Worm (Caenorhabditis elegans) whole organism, late embryonic: ENCODE data around the gene sprr-2.

Experiments
- C08G9.2 ChIP-seq: sonication (generic microtip); optimal IDR thresholded peaks from 2 replicates; lab custom pipeline; 2016; ENCODE audit warnings: mild to moderate bottlenecking, missing genetic modification characterization, moderate library complexity, missing compliant biosample characterization
- F13H6.1 ChIP-seq: sonication (generic microtip); optimal IDR thresholded peaks from 2 replicates; lab custom pipeline; 2016; ENCODE audit warnings: missing genetic modification characterization, missing compliant biosample characterization
- K09A11.1 ChIP-seq: sonication (generic microtip); optimal IDR thresholded peaks from 2 replicates; lab custom pipeline; 2017; ENCODE audit warnings: antibody characterized with exemption, mild to moderate bottlenecking, missing genetic modification characterization, missing compliant biosample characterization; ENCODE audit not compliant: insufficient read depth
- ama-1 ChIP-seq: fragments of 150-350 bp; optimal IDR thresholded peaks from 2 replicates; lab custom pipeline; 2014
- ceh-18 ChIP-seq: sonication (generic microtip); optimal IDR thresholded peaks from 2 replicates; lab custom pipeline; 2016; ENCODE audit warnings: missing genetic modification characterization, missing compliant biosample characterization
- ceh-19 ChIP-seq: fragments of 200-800 bp; sonication (Bioruptor generic); optimal IDR thresholded peaks from 2 replicates; lab custom pipeline; 2018; ENCODE audit warnings: mild to moderate bottlenecking, missing genetic modification characterization, missing compliant biosample characterization
- ceh-2 ChIP-seq: sonication (generic microtip); optimal IDR thresholded peaks from 2 replicates; lab custom pipeline; 2016; ENCODE audit warnings: missing genotype, missing genetic modification characterization, missing compliant biosample characterization
- ceh-24 ChIP-seq: sonication (generic microtip); optimal IDR thresholded peaks from 2 replicates; lab custom pipeline; 2016; ENCODE audit warnings: mild to moderate bottlenecking, missing genetic modification characterization, missing compliant biosample characterization
- ceh-30 ChIP-seq: fragments of 150-350 bp; optimal IDR thresholded peaks from 2 replicates; lab custom pipeline; 2014; ENCODE audit warnings: missing biosample characterization, missing genetic modification characterization
- ceh-31 ChIP-seq: sonication (generic microtip); optimal IDR thresholded peaks from 2 replicates; lab custom pipeline; 2016; ENCODE audit warnings: missing genetic modification characterization, missing compliant biosample characterization
- ceh-34 ChIP-seq: sonication (generic microtip); optimal IDR thresholded peaks from 2 replicates; lab custom pipeline; 2016; ENCODE audit warnings: mild to moderate bottlenecking, missing genetic modification characterization, missing compliant biosample characterization
- dve-1 ChIP-seq: sonication (generic microtip); optimal IDR thresholded peaks from 2 replicates; lab custom pipeline; 2017; ENCODE audit warnings: antibody characterized with exemption, mild to moderate bottlenecking, missing genetic modification characterization, missing compliant biosample characterization
- elt-2 ChIP-seq: sonication (generic microtip); optimal IDR thresholded peaks from 2 replicates; lab custom pipeline; 2016; ENCODE audit warnings: missing genetic modification reagents, missing genetic modification characterization, missing compliant biosample characterization
- elt-4 ChIP-seq: sonication (generic microtip); optimal IDR thresholded peaks from 2 replicates; lab custom pipeline; 2016; ENCODE audit warnings: missing genetic modification characterization, missing compliant biosample characterization
- ets-4 ChIP-seq: sonication (generic microtip); optimal IDR thresholded peaks from 2 replicates; lab custom pipeline; 2016; ENCODE audit warnings: missing genetic modification characterization, missing compliant biosample characterization
- eyg-1 ChIP-seq: sonication (generic microtip); optimal IDR thresholded peaks from 2 replicates; lab custom pipeline; 2016; ENCODE audit warnings: missing genotype, missing genetic modification characterization, missing compliant biosample characterization
- fax-1 ChIP-seq: sonication (generic microtip); optimal IDR thresholded peaks from 2 replicates; lab custom pipeline; 2016; ENCODE audit warnings: missing genotype, missing genetic modification characterization, missing compliant biosample characterization
- fkh-10 ChIP-seq: fragments of 150-350 bp; optimal IDR thresholded peaks from 2 replicates; lab custom pipeline; 2014; ENCODE audit warnings: missing biosample characterization, missing genetic modification reagents, missing genetic modification characterization
- fkh-6 ChIP-seq: sonication (generic microtip); optimal IDR thresholded peaks from 2 replicates; lab custom pipeline; 2016; ENCODE audit warnings: missing genetic modification characterization, missing compliant biosample characterization
- hlh-15 ChIP-seq: sonication (generic microtip); optimal IDR thresholded peaks from 2 replicates; lab custom pipeline; 2016; ENCODE audit warnings: missing genetic modification characterization, missing compliant biosample characterization
- hlh-6 ChIP-seq: sonication (generic microtip); optimal IDR thresholded peaks from 2 replicates; lab custom pipeline; 2016; ENCODE audit warnings: missing genotype, missing genetic modification characterization, missing compliant biosample characterization
- hlh-8 ChIP-seq: sonication (generic microtip); optimal IDR thresholded peaks from 2 replicates; lab custom pipeline; 2016; ENCODE audit warnings: missing genotype, missing genetic modification characterization, missing compliant biosample characterization
- madf-2 ChIP-seq: sonication (generic microtip); optimal IDR thresholded peaks from 2 replicates; lab custom pipeline; 2017; ENCODE audit warnings: missing genetic modification characterization, missing compliant biosample characterization
- nfya-1 ChIP-seq: sonication (generic microtip); optimal IDR thresholded peaks from 2 replicates; lab custom pipeline; 2017; ENCODE audit warnings: missing genetic modification characterization, mild to moderate bottlenecking, missing compliant biosample characterization, antibody characterized with exemption, moderate library complexity
- nhr-11 ChIP-seq: fragments of 150-350 bp; optimal IDR thresholded peaks from 2 replicates; lab custom pipeline; 2014; ENCODE audit warnings: missing biosample characterization, missing genetic modification characterization
- npax-4 ChIP-seq: sonication (generic microtip); optimal IDR thresholded peaks from 2 replicates; lab custom pipeline; 2016; ENCODE audit warnings: missing genetic modification characterization, missing compliant biosample characterization
- pax-1 ChIP-seq: fragments of 150-350 bp; optimal IDR thresholded peaks from 2 replicates; lab custom pipeline; 2014; ENCODE audit warnings: missing biosample characterization, missing genetic modification characterization
- pha-4 ChIP-seq: fragments of 150-350 bp; optimal IDR thresholded peaks from 2 replicates; lab custom pipeline; 2018; ENCODE audit warnings: missing biosample characterization, missing genetic modification reagents, missing genetic modification characterization
- pqm-1 ChIP-seq: sonication (generic microtip); optimal IDR thresholded peaks from 2 replicates; lab custom pipeline; 2016; ENCODE audit warnings: missing genetic modification characterization, missing compliant biosample characterization
- pros-1 ChIP-seq: fragments of 150-350 bp; optimal IDR thresholded peaks from 2 replicates; lab custom pipeline; 2014; ENCODE audit warnings: missing biosample characterization, missing genetic modification reagents, missing genetic modification characterization
- ref-2 ChIP-seq: sonication (generic microtip); optimal IDR thresholded peaks from 2 replicates; lab custom pipeline; 2016; ENCODE audit warnings: missing genetic modification characterization, missing compliant biosample characterization
- rnt-1 ChIP-seq: sonication (generic microtip); optimal IDR thresholded peaks from 2 replicates; lab custom pipeline; 2016; ENCODE audit warnings: missing genetic modification characterization, missing compliant biosample characterization
- sox-4 ChIP-seq: sonication (generic microtip); optimal IDR thresholded peaks from 2 replicates; lab custom pipeline; 2017; ENCODE audit warnings: mild to moderate bottlenecking, missing genetic modification characterization, inconsistent platforms, missing compliant biosample characterization
- syd-9 ChIP-seq: sonication (generic microtip); optimal IDR thresholded peaks from 2 replicates; lab custom pipeline; 2016; ENCODE audit warnings: mild to moderate bottlenecking, missing genetic modification characterization, moderate library complexity, missing compliant biosample characterization
- tbx-2 ChIP-seq: sonication (generic microtip); optimal IDR thresholded peaks from 2 replicates; lab custom pipeline; 2016; ENCODE audit warnings: missing genetic modification characterization, missing compliant biosample characterization
- unc-3 ChIP-seq, 2 experiments: fragments of 200-800 bp in 1 of 2; sonication (Bioruptor generic) in 1 of 2; sonication (generic microtip) in 1 of 2; conservative IDR thresholded peaks in 1 of 2; optimal IDR thresholded peaks in 1 of 2; 2 replicates each; pipeline versions ENCODE4 v1.3.6 to Lab custom; 2016 to 2022; ENCODE audit warnings: missing compliant biosample characterization in 2 of 2, missing genetic modification characterization in 2 of 2, missing genetic modification reagents in 1 of 2
- unc-55 ChIP-seq: sonication (generic microtip); optimal IDR thresholded peaks from 2 replicates; lab custom pipeline; 2017; ENCODE audit warnings: missing biosample characterization, missing genetic modification reagents, missing genetic modification characterization
- ztf-16 ChIP-seq: sonication (generic microtip); optimal IDR thresholded peaks from 2 replicates; lab custom pipeline; 2017; ENCODE audit warnings: missing genetic modification characterization, missing compliant biosample characterization

sprr-2 gene

ce11 chrX:14790320-14791048, 2.8 kb upstream of the sprr-2 start, which contains the start of gene tatn-1 (continued):
- TF ChIP-seq ceh-34 (tag; lab: Kevin White, UChicago) (no peak), ref-2 (tag; lab: Kevin White, UChicago) (peak; percentile 64), fkh-10 (no peak), F13H6.1 (tag; lab: Kevin White, UChicago) (peak; percentile 38), dve-1 (peak; percentile 26)

DNA sequence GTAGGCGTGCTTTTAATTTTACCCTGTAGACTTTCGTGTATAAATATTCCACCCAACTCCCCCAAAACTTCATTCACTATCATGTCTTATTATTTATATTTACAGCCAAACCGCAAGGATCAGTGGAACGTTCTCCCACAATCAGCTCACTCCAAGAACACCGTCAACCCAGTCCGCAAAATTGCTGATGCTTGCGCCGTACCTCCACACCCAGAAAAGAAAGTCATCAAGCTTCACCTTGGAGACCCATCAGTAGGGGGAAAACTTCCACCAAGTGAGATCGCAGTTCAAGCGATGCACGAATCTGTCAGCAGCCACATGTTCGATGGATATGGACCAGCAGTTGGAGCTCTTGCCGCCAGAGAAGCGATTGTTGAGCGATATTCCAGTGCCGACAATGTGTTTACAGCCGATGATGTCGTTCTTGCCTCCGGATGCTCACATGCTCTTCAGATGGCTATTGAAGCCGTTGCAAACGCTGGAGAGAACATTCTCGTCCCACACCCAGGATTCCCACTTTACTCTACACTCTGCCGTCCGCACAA, 2.0 kb upstream of the sprr-2 start:
- TF ChIP-seq ets-4 = no peak
- no peak for TF ChIP-seq ceh-2 (tag; lab: Kevin White, UChicago)
- no peak for TF ChIP-seq eyg-1 (tag; lab: Kevin White, UChicago)
- TF ChIP-seq ceh-34 (tag; lab: Kevin White, UChicago) = no peak
- TF ChIP-seq, all 69 proteins: peak for 0

- TF ChIP-seq hlh-8 (tag; lab: Kevin White, UChicago) (no peak), elt-4 (tag; lab: Kevin White, UChicago) (no peak), K09A11.1 (tag; lab: Kevin White, UChicago) (no peak), ceh-30 (no peak), pros-1 (tag; lab: Kevin White, UChicago) (no peak), syd-9 (tag; lab: Kevin White, UChicago) (no peak), hlh-15 (no peak), ets-4 (no peak), unc-3 (GFP tag; conservative IDR thresholded peaks at IDR 0.05; lab: Robert Waterston, UW) (no peak), unc-3 (tag; optimal IDR thresholded peaks at IDR 0.05; lab: Kevin White, UChicago) (no peak), unc-55 (GFP tag; lab: Kevin White, UChicago) (no peak)
- TF ChIP-seq, all 69 proteins: peak for 0
Observed at ce11 chrX:14792315-14793197, 689 bp upstream of the sprr-2 start.

ce11 chrX:14794170-14794569, 925 bp downstream of the sprr-2 start:
- TF ChIP-seq pha-4 (tag; lab: Kevin White, UChicago) (no peak), K09A11.1 (tag; lab: Kevin White, UChicago) (no peak), fax-1 (tag; lab: Kevin White, UChicago) (no peak), ets-4 (no peak), unc-3 (GFP tag; conservative IDR thresholded peaks at IDR 0.05; lab: Robert Waterston, UW) (no peak), unc-3 (tag; optimal IDR thresholded peaks at IDR 0.05; lab: Kevin White, UChicago) (no peak), pqm-1 (no peak), syd-9 (tag; lab: Kevin White, UChicago) (no peak), tbx-2 (tag; lab: Kevin White, UChicago) (no peak), ztf-16 (tag; lab: Kevin White, UChicago) (no peak), pax-1 (tag; lab: Kevin White, UChicago) (no peak), fkh-6 (no peak), hlh-6 (tag; lab: Kevin White, UChicago) (no peak), rnt-1 (tag; lab: Kevin White, UChicago) (no peak), ceh-24 (no peak)
- TF ChIP-seq, all 69 proteins: peak for 0

ce11 chrX:14797405-14797804, 4.2 kb downstream of the sprr-2 start:
- TF ChIP-seq hlh-15 (no peak), madf-2 (tag; lab: Kevin White, UChicago) (no peak)
- TF ChIP-seq, all 69 proteins: peak for 0

DNA sequence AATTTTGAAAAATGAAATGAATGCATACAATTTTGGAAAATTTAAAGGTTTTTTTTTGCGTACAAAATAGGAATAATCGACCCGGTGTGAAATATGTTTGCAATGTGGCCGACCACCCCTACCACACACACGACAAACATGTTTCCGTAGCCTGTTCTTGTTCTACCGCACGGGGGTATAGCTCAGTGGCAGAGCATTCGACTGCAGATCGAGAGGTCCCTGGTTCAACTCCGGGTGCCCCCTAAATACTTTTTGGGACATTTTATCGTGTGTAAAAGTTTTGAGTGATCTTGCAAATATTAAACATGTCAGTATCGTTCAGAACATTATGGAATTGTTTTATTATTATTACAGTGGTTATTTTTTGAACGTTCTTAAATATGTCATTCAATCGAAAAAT, 11.5 kb downstream of the sprr-2 start:
- peak; percentile 52 for TF ChIP-seq hlh-8 (tag; lab: Kevin White, UChicago)
- peak; percentile 70 for TF ChIP-seq C08G9.2 (tag; lab: Kevin White, UChicago)
- no peak for TF ChIP-seq ama-1
- TF ChIP-seq ceh-19 = peak; percentile 70
- peak; percentile 85 for TF ChIP-seq elt-2 (tag; lab: Kevin White, UChicago)
- TF ChIP-seq eyg-1 (tag; lab: Kevin White, UChicago) = peak; percentile 26
- no peak for TF ChIP-seq dve-1
- TF ChIP-seq fax-1 (tag; lab: Kevin White, UChicago) = peak; percentile 47
- peak; percentile 69 for TF ChIP-seq sox-4
- peak; percentile 54 for TF ChIP-seq madf-2 (tag; lab: Kevin White, UChicago)
- peak; percentile 49 for TF ChIP-seq ceh-31 (tag; lab: Kevin White, UChicago)
- TF ChIP-seq nhr-11 (tag; lab: Kevin White, UChicago) = no peak
- TF ChIP-seq nfya-1 (tag; lab: Kevin White, UChicago) = peak; percentile 21
- peak; percentile 39 for TF ChIP-seq npax-4 (tag; lab: Kevin White, UChicago)
- TF ChIP-seq ceh-18 (tag; lab: Kevin White, UChicago) = peak; percentile 33
- TF ChIP-seq hlh-6 (tag; lab: Kevin White, UChicago) = peak; percentile 83
